Fruit fly (Drosophila melanogaster): ENCODE measurements around the gene mthl5.

The mthl5 gene

DNA sequence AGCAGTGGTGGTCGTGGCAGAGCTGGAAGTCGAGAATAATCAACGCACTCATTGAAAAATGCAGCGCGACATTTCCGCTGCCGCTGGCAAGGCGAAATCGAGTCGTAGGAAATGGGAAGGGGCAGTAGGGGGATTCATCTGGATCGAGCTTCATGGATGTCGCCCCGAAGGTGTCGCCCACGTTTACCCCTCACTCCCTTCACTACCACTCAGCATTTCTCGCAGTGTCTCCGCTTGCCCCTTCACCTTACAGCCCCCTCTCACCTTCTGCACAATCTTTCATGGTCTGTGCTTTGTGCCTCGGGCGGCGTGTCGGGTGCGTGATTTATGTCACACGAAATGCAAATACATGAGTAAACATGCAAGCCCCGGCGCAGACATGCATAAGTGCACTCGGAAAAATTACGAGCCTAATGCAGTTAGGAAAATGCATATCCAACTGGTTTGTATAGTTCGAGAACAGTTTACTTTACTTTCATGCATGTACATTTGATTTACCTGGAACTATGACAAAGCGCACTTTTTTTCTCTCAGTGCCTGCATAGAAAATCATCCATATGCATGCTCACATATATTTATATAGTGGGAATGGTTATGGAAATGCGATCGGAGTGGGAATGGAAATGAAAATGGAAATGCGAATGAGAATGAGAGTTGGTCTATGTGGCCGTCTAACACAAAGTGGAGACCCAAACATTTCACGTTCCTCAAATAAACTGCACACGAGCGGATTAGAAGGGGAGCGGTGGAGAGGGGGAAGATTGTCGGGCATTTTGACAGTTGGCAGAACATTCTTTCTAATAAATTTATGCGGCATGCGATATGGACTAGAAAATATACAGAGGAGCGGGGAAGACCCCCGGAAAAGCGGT, 37.4 kb downstream of the mthl5 start:
- TF ChIP-seq Dll (optimal IDR thresholded peaks at IDR 0.05) (no peak), CG8478 (optimal IDR thresholded peaks at IDR 0.05) (no peak), usp (GFP tag; optimal IDR thresholded peaks at IDR 0.05) (no peak), pan (optimal IDR thresholded peaks at IDR 0.05) (no peak), psq (optimal IDR thresholded peaks at IDR 0.05) (no peak), EcR (GFP tag; optimal IDR thresholded peaks at IDR 0.05) (no peak)

DNA sequence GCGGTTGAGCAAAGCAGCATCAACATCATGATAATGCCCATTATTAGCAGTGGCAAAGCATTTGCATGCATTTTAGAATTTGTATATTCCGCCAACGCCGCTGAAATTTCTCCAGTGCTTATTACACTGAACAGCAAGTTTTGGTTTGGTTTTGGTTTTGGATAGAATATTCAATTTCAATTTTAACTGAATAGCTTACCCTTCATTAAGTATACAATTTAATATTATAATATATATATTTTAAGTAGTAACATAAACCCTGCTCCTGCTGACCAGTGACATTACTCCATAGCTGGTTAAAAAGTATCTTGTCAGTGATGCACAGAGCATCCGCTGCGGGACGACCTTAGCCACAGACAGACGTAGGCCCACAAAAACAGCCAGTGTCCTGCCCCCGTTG, 39.6 kb downstream of the mthl5 start:
- TF ChIP-seq usp (GFP tag; optimal IDR thresholded peaks at IDR 0.05) (no peak), CG8478 (optimal IDR thresholded peaks at IDR 0.05) (no peak)

Data from whole organism.